Worm (Caenorhabditis elegans) whole organism, L2 larva: Measurements from ENCODE around the gene mig-18.

ENCODE experiments used
- R02D3.7 ChIP-seq: fragments of 150-350 bp; optimal IDR thresholded peaks from 2 replicates; lab custom pipeline; 2014; ENCODE audit warnings: missing biosample characterization, missing genetic modification characterization
- ceh-16 ChIP-seq: fragments of 150-350 bp; optimal IDR thresholded peaks from 2 replicates; lab custom pipeline; 2014; ENCODE audit warnings: missing biosample characterization, missing genetic modification characterization
- gmeb-1 ChIP-seq: fragments of 150-350 bp; optimal IDR thresholded peaks from 2 replicates; lab custom pipeline; 2014; ENCODE audit warnings: missing biosample characterization, missing genetic modification characterization
- lin-13 ChIP-seq: fragments of 150-350 bp; optimal IDR thresholded peaks from 2 replicates; lab custom pipeline; 2014; ENCODE audit warnings: missing biosample characterization, missing genetic modification reagents, missing genetic modification characterization
- mab-5 ChIP-seq: fragments of 150-350 bp; optimal IDR thresholded peaks from 2 replicates; lab custom pipeline; 2014; ENCODE audit warnings: missing biosample characterization, missing genetic modification characterization
- mdl-1 ChIP-seq, 2 experiments: fragments of 150-350 bp in 1 of 2; sonication (generic microtip) in 1 of 2; optimal IDR thresholded peaks; 2 replicates each; lab custom pipeline; 2017; ENCODE audit warnings: missing biosample characterization in 2 of 2, missing genetic modification characterization in 2 of 2
- nhr-11 ChIP-seq: fragments of 150-350 bp; optimal IDR thresholded peaks from 2 replicates; lab custom pipeline; 2014; ENCODE audit warnings: missing biosample characterization, missing genetic modification characterization
- nhr-237 ChIP-seq: fragments of 150-350 bp; optimal IDR thresholded peaks from 2 replicates; lab custom pipeline; 2014; ENCODE audit warnings: missing biosample characterization, missing genetic modification characterization
- nhr-25 ChIP-seq: fragments of 150-350 bp; sonication (generic microtip); optimal IDR thresholded peaks from 3 replicates; lab custom pipeline; 2014; ENCODE audit warnings: missing biosample characterization, missing genetic modification characterization
- sem-4 ChIP-seq: fragments of 150-350 bp; optimal IDR thresholded peaks from 2 replicates; lab custom pipeline; 2014; ENCODE audit warnings: missing biosample characterization, missing genetic modification reagents, missing genetic modification characterization
- unc-62 ChIP-seq: fragments of 150-350 bp; optimal IDR thresholded peaks from 2 replicates; lab custom pipeline; 2014; ENCODE audit warnings: missing biosample characterization, missing genetic modification reagents, missing genetic modification characterization
- zag-1 ChIP-seq: fragments of 150-350 bp; optimal IDR thresholded peaks from 2 replicates; lab custom pipeline; 2014; ENCODE audit warnings: missing biosample characterization, missing genetic modification characterization
- ztf-11 ChIP-seq: sonication (generic microtip); optimal IDR thresholded peaks from 2 replicates; lab custom pipeline; 2017; ENCODE audit warnings: missing biosample characterization, missing genetic modification characterization

DNA sequence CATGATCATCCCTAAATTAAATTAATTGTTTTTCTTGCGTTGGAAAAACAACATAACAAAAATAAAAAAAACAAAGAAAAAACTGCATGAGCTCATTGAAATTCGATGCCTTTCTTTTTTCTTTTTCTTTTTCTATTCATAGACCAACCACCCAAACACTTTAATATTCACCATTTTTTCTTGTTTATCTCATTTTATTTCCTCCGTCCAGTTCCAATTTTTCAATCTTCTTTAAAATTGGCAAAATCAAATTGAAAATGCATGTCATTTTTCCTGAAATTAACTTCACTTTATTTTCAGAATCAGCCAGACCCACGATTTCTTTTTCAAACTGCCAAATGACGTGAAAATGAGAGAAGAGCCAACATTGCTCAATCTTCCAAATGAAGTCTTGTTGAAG lies 17.2 kb upstream of the mig-18 start, which contains the start of gene T03F6.4:
- no peak for TF ChIP-seq gmeb-1 (tag; lab: Kevin White, UChicago)
- TF ChIP-seq mdl-1 (tag; optimal IDR thresholded peaks at IDR 0.05; lab: Kevin White, UChicago), result no peak
- no peak for TF ChIP-seq zag-1 (tag; lab: Kevin White, UChicago)
- TF ChIP-seq R02D3.7, result no peak
- TF ChIP-seq mab-5 (tag; lab: Kevin White, UChicago), result no peak
- TF ChIP-seq ztf-11, result no peak
- TF ChIP-seq sem-4 (tag; lab: Kevin White, UChicago), result no peak
- TF ChIP-seq ceh-16 (tag; lab: Kevin White, UChicago), result no peak
- TF ChIP-seq nhr-237, result no peak
- no peak for TF ChIP-seq nhr-25
- TF ChIP-seq lin-13 (GFP tag; lab: Kevin White, UChicago), result no peak
- no peak for TF ChIP-seq nhr-11
- TF ChIP-seq unc-62 (GFP tag; lab: Kevin White, UChicago), result no peak
